Fruit fly (Drosophila melanogaster): ENCODE data around the gene CG32554.
A peak's percentile ranks its signal among the peaks of the same experiment; 100 is the strongest.
"Not testable (repeated sequence)": the region's sequence is repeated elsewhere in the genome, so short reads cannot be mapped to it uniquely, and the experiment has no call there.

Gene CG32554

DNA sequence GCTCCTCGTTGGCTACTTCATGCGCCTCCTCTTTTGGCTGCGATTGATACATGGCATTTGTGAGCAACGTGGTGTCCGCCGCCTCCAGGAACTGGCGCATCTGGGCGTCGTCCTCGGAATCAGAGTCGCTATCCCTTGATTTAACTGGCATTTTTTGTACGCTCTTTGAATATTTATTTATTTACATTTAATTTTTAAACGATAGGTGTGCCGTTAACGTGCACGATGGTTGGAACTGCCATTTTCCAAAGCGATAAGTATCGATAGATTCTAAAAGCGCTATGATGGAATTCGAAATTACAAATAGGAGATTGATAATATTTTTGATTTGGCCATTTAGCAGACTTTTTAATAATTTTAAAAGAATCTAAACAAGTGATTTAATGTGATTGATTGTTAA, at the start of gene CG32554:
CG32554 (minus strand) TSS at position 229 of the 400 bp plus-strand sequence.
- no peak for TF ChIP-seq noc (tag; optimal IDR thresholded peaks at IDR 0.05)

DNA sequence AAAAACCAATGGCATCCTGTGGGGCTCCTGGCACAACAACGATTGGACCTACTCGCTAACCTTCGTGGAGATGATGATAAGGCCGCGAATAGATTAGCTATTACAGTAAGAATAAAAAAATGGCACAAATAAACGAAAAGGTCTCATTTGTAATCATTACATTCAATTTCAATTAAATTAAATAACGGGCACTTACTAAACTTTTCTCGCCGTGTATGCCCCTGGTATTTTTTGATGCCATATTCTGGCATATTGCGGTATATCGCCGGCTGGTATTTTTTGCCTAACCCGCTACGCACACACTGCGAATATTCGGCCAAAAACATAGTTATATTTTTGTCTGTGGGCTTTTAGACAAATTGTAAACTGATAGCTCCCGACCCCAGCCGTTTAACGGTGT, 46.9 kb upstream of the CG32554 start, which contains the start of gene Gss2:
Gss2 (plus strand) TSS at position 301 of the 400 bp plus-strand sequence.
- not testable (repeated sequence) for TF ChIP-seq noc (tag; optimal IDR thresholded peaks at IDR 0.05)

DNA sequence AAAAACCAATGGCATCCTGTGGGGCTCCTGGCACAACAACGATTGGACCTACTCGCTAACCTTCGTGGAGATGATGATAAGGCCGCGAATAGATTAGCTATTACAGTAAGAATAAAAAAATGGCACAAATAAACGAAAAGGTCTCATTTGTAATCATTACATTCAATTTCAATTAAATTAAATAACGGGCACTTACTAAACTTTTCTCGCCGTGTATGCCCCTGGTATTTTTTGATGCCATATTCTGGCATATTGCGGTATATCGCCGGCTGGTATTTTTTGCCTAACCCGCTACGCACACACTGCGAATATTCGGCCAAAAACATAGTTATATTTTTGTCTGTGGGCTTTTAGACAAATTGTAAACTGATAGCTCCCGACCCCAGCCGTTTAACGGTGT, 36.8 kb upstream of the CG32554 start, which contains the start of gene Gss1:
Gss1 (plus strand) TSS at position 301 of the 400 bp plus-strand sequence.
- TF ChIP-seq noc (tag; optimal IDR thresholded peaks at IDR 0.05): not testable (repeated sequence)

DNA sequence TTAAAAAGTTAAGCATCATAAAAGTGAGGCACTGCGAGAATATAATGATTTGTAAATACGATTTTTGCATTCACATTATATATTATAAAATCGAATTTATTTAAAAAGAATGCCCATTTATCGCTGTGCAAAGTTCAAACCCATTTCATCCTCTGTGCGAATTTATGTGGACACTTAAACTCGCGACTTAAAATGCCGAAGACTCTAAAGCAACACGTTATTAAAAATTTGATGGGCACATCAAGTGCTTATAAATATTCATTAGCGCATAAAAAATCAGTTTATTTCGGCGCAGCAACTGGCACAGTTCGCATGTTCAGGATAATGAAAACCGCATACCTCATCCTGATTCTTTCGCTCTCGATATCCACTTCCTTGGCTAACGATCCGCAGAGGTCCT, 35.4 kb upstream of the CG32554 start, which contains the start of gene CG6788:
CG6788 (plus strand) TSS at position 301 of the 400 bp plus-strand sequence.
- TF ChIP-seq noc (tag; optimal IDR thresholded peaks at IDR 0.05): no peak

DNA sequence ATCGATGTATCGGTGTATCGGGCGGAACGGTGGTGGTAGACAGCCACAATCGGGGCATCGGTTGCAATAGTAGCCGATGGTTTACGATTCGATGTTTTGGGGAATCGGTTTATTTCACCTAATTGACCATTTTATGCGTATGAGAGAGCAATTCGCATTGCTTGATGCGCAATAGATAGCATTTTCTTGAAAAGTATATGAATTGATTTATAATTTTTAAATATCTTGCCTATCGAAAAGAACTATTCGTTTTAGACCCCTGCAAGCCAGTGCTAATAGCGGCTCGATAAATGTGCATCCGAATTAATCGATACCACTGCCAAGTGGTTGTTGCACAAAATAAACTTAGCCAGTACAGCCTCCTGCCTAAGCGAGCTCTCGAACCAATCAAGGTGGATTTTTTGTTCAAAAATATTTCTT, 34.7 kb upstream of the CG32554 start, which contains the start of gene mnb:
mnb (minus strand) TSS at position 15 of the 420 bp plus-strand sequence.
- no peak for TF ChIP-seq noc (tag; optimal IDR thresholded peaks at IDR 0.05)

DNA sequence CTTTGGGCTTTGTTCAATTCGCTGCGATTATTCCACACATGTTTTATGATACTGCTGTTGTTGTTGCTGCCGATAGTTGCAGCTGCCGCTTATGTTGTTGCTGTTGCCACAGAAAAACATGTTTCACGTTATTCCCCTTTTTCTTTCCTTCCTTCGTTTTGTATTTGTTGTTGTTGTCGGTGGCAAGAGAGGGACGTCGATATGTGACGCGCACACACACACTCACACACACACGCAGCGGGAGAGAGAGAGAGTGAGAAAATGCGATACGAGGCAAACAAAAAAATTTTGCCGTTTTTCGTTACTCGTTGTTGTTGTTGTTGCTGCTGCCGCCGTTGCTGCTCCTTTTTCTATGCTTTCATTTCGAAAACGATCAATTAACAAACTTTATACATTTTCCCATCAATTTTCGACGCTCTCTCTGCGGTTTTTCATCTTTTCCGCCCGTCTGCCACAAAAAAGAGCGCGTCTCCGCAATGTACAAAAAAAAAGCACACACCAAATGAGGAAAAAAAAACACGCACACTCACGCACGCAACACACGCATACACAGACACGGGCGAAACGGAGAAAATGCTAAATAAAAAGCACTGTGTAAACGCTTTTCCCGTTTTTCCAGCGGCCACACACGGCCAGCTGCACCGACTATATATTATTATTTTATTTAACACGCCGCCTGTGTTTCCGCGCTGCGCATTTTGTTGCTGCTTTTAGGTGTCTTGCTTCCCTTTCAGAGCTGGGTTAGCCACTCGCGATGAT, 34.1 kb upstream of the CG32554 start:
- no peak for TF ChIP-seq noc (tag; optimal IDR thresholded peaks at IDR 0.05)

DNA sequence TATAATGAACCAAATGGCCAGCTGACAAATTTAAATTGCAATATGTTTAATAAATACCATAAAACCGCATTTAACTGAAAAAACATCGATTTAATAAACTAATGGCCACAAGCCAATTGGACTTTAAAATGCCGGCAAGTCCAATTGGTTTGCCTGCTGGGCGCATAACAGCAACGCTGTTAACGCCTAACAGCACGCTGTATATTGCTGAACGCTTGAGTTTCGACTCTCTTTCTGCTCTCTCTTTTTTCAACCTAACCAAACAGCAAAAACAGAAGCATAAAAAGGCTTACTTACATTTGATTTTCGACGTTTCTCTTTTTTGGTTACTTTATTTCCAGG, 33.6 kb upstream of the CG32554 start:
- no peak for TF ChIP-seq noc (tag; optimal IDR thresholded peaks at IDR 0.05)

DNA sequence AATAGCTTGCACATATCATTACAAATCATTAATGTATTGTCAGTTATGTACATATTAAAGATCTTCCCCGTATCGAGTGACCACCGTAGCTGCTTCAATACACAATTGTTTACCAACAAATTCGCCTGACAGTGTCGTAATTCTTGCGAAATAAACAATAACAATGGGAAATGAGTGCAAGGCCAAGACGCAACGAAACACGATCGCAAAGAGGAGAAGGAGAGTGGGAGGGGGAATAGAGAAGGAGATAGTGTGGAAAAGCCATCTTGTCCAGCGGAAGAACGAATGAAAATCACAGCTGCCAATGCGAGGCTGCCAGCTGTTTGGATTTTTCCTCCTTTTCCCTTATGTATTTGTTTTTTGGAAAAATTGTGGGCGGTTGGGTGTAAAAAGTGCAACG, 32.8 kb upstream of the CG32554 start:
- TF ChIP-seq noc (tag; optimal IDR thresholded peaks at IDR 0.05): no peak

DNA sequence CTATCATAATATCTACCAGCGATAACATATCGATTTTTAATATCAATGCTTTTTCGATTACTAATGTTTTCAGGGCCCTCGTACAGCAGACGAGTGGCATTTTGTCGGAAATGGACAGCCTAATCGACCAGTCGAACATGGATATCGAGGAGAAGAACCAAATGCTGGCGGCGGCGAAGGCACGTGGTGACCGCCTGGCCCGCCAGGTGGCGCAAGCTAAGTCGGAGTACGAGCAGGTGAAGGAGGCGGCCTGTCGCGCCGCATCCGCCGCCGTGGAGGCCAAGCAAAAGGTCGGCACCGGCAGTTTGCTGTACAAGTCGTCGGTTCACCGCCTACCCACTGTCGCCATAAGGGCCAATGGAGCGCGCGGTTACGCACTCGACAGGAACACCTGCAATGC, 32.1 kb upstream of the CG32554 start:
- no peak for TF ChIP-seq noc (tag; optimal IDR thresholded peaks at IDR 0.05)

DNA sequence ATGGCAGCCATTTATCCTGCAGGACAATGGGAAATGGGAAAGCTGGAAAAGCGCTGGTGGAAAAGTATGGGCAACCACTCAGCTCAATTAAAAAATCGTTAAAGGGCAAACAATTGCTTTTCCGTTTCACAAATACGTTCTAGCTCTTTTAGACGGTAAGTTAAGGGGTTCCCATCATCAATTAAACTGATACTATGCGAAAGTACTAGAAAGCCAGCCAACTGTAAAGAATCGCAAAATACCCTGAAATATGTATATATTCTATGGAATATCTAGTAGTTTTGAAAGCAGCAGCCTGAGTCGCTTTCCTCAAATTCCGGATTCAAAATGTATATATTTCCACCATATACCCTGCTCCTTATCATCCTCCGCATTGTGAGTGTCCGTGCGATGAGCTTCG, 30.9 kb upstream of the CG32554 start, which contains the start of gene CG12985:
CG12985 (plus strand) TSS at position 301 of the 400 bp plus-strand sequence.
- no peak for TF ChIP-seq noc (tag; optimal IDR thresholded peaks at IDR 0.05)

DNA sequence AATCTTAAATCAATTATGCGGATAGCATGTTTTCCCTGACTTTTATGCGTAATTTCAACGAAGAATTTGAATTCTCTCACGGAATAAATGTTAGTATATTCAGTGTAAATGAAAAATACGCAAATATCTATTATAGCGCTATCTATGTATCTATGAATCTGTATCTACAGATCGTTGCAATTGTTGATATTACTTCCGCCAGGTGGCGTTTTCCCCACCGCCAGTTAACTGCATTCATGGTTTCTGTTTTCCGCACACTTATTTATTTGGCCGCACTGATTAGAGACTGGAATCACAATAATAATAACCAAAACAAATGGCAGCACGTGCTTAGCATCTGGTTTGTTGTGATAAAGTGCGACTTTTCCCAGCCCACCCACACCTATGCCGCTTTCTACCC, 30.3 kb upstream of the CG32554 start:
- no peak for TF ChIP-seq noc (tag; optimal IDR thresholded peaks at IDR 0.05)

DNA sequence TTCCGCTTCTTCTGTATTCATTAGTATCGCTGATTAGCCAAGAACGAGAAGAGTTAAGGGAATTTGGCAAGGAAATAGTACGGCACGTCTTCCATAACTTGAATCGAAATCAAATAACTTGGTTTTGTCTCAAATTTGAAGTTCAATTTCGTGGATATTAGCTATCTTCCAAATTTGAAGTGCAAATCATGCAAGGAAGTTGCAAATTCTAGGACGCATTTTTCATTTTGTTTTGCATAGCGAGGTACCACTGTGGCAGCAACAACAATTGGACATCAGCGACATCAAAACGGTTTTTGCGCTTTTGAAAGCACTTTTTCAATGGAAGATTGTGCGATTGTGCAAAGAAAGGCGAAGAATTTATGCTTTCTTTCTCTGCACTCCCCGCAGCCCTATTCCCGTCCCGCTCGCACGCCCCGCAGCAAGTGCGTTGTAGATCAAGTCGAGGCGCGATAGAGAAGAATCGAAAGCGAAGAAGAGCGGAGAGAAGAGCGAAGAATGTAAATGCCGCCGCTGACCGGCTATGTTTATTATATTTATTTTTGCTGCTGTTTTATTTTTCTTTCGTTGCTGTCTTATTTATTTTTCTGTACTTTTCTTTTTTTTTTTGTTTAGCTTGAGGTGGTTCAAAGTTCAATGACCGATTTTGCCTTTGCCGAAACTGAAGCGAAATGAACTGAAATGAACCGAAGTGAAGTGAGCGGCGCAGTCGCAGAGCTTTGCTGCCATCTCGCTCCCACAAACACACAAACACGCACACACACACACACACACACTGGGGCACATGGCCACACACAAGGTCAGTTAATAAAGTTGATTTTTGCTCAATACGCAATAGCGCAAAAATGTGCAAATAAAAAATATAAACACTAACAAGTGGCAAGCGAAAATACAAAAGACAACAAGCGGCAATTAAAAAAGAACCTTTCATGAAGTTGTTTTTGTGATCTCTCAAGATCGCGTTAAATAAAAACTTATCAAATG, 28.9 kb upstream of the CG32554 start:
- TF ChIP-seq noc (tag; optimal IDR thresholded peaks at IDR 0.05): peak; percentile 91

DNA sequence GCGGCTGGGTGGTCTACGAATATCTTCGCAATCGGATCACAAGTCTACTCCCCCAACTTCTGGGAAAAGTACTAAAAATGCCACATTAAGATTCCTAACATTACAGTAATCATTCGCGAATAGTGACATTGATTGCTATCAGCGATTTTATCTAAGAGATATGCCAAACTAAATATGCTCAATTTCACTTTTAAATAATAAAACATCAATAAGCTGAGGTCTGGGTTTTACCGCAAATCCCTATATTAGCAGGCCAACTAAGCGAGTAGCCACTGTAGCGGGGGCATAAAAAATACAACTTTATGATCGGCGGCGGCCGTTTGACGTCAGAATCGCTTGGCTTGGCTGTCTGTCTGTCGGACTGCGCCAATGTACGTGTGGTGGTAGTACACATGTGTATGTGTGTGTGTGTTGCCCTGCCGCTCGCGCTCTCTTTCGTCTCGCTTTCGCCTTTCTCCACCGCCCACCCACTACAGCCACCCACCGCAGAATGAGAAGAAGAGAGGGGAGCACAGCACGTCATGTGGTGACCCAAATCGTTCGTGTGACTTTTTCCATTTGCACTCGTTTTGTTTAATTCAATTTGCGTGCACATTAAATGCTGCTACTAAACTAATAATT, 27.9 kb upstream of the CG32554 start:
- TF ChIP-seq noc (tag; optimal IDR thresholded peaks at IDR 0.05): peak; percentile 99

DNA sequence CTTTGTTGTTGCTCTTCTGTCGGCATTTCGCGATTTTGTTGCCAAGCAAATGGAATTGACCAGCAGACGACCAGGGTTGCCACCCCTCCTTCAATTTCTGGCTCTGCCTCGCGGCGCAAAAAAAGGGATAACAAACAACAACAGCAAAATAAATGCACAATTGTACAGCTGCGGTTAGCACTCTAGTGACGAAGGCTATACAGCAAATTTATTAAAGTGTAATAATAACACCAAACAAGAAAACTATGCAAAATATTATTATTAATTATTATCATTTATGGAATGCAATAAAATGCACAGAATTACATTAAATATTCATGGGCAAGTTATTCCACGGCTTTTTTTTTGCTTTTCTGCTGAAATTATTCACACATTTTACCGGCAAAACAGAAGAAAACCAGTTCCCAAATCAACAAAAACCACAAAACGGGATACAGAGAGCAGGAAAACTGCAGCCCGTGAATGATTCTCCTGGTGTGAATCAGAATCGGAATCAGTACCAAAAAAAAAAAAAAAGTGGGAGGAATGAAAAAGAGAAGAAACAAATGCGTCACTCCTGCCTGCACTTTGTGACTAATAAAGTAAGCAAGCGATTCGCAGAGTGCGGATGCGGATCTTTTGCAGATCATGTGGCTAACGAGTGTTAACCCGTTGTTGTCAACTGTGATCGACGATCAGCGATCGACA, 26.9 kb upstream of the CG32554 start:
- no peak for TF ChIP-seq noc (tag; optimal IDR thresholded peaks at IDR 0.05)

DNA sequence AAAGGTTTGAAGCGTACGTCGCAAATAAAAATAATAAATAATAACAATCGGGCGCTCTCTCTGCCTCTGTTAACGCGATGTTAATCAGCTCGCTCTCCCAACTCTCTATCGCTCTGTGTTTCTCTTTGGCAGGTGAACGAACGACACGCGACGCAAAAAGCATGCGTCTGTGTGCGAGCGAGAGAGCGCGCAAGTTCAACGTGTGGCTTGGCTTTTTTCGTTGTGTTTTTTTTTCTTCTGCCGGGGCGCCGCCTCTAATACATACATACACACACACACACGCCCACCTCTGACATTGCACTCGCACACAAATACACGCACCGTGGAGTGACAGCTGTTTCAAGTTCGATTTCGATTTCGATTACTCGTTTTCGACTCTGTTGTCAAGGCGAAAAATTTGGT, 26.1 kb upstream of the CG32554 start:
- TF ChIP-seq noc (tag; optimal IDR thresholded peaks at IDR 0.05): no peak

Measured in whole organism, larva.